Fruit fly (Drosophila melanogaster): Measurements from ENCODE around the gene CG1368.

dm6 chrX:14169068-14169642 is 5.4 kb upstream of the CG1368 start, which contains the start of gene CG12480:
- TF ChIP-seq Abd-B (GFP tag; optimal IDR thresholded peaks at IDR 0.05) (no peak), CG32264 (GFP tag; optimal IDR thresholded peaks at IDR 0.05) (no peak), Vsx2 (GFP tag; optimal IDR thresholded peaks at IDR 0.05; ENCODE audit: partially characterized antibody) (no peak), dl (GFP tag; optimal IDR thresholded peaks at IDR 0.05; ENCODE audit: insufficient read depth in 1 of 2, partially characterized antibody in 2 of 2) (no peak)

All from whole organism, wandering third instar larva.